Worm (Caenorhabditis elegans): ENCODE results near the gene ints-5.

The ints-5 gene

DNA sequence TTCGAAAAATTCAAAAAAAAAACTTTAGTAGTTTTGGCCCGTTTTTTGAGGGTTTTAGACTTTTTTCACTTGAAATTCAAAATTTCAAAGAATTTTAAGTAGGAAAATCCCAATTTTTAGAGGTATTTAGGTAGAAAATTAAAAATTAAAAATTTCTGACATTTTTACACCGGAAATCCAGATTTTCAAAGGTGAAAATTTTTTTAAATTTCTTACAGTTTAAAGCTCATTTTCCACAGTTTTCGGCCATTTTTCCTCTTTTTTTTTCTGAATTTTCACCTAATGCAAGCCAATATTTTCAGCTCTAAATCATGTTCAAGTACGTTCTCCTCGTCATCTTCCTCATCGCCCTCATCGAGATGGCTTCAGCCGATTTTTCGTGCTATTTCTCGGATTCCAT, 48.6 kb downstream of the ints-5 start, which contains the start of gene txt-14:
txt-14 (plus strand) TSS at position 301 of the 400 bp plus-strand sequence.
- TF ChIP-seq snu-23 (GFP tag; optimal IDR thresholded peaks at IDR 0.05) (no peak), F16B12.6 (tag; optimal IDR thresholded peaks at IDR 0.05) (no peak), nhr-85 (tag) (no peak), efl-1 (optimal IDR thresholded peaks at IDR 0.05) (no peak), efl-1 (GFP tag; optimal IDR thresholded peaks at IDR 0.05 in 1 of 2) (no peak), aha-1 (tag; optimal IDR thresholded peaks at IDR 0.05) (no peak), efl-3 (GFP tag; optimal IDR thresholded peaks at IDR 0.05) (no peak), mef-2 (tag; optimal IDR thresholded peaks at IDR 0.05) (no peak), nhr-76 (tag; optimal IDR thresholded peaks at IDR 0.05) (no peak), C34B4.2 (tag; optimal IDR thresholded peaks at IDR 0.05) (no peak), nhr-71 (tag; optimal IDR thresholded peaks at IDR 0.05) (no peak), ceh-90 (tag; optimal IDR thresholded peaks at IDR 0.05) (no peak), jun-1 (tag; optimal IDR thresholded peaks at IDR 0.05) (no peak), pax-3 (tag; optimal IDR thresholded peaks at IDR 0.05) (no peak), isw-1 (GFP tag; IDR thresholded peaks at IDR 0.05) (no peak), nhr-20 (tag; optimal IDR thresholded peaks at IDR 0.05) (no peak), nhr-47 (tag; optimal IDR thresholded peaks at IDR 0.05) (no peak)

DNA sequence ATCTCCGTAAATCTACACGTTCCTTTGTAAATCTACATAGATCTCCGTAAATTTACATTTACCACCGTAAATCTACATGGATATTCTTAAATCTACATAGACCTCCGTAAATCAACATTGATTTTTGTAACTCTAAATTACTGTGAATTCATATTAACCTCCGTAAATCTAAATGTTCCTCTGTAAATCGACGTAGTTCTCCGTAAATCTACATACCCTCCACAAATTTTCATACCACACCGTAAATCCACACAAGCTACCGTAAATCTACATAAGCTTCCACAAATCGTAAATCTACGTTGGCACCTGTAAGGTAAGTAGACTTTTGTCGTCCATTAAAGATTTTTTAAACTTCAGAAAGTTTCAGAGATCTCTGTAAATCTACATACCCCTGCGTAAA, 51.3 kb downstream of the ints-5 start:
- TF ChIP-seq lin-15B (tag; optimal IDR thresholded peaks at IDR 0.05) (no peak), nhr-84 (tag; optimal IDR thresholded peaks at IDR 0.05) (no peak), zag-1 (tag; optimal IDR thresholded peaks at IDR 0.05) (no peak), tbx-2 (tag; optimal IDR thresholded peaks at IDR 0.05) (no peak), lin-39 (tag; optimal IDR thresholded peaks at IDR 0.05) (no peak), xbp-1 (tag; optimal IDR thresholded peaks at IDR 0.05) (no peak), aly-2 (tag; optimal IDR thresholded peaks at IDR 0.05) (no peak), isw-1 (GFP tag; IDR thresholded peaks at IDR 0.05) (no peak), fkh-10 (GFP tag; optimal IDR thresholded peaks at IDR 0.05) (no peak), hlh-17 (GFP tag; optimal IDR thresholded peaks at IDR 0.05; ENCODE audit: borderline replicate concordance) (no peak)

DNA sequence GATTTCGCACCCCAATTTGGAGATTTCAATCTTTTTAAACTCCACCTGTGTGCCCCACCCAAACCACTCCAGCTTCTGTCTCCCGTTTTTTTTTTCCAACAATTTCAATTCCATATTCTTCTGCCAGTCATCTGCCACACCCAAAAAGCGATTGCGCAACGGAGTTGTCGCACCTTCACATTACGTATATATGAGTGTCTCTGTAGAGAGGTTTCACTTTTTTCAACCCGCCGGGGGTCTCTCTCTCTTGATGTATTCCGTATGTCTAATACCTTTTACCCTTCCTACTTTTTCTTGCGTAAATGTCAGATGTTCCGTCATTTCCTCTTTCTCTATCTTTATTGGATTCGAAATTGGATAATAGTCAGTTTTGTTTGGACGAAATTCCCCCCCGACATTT, 53.2 kb downstream of the ints-5 start:
- peak; percentile 65 for TF ChIP-seq nhr-85 (tag)
- TF ChIP-seq blmp-1 (tag; optimal IDR thresholded peaks at IDR 0.05), result peak; percentile 83
- no peak for TF ChIP-seq C04F5.9 (tag; optimal IDR thresholded peaks at IDR 0.05)

DNA sequence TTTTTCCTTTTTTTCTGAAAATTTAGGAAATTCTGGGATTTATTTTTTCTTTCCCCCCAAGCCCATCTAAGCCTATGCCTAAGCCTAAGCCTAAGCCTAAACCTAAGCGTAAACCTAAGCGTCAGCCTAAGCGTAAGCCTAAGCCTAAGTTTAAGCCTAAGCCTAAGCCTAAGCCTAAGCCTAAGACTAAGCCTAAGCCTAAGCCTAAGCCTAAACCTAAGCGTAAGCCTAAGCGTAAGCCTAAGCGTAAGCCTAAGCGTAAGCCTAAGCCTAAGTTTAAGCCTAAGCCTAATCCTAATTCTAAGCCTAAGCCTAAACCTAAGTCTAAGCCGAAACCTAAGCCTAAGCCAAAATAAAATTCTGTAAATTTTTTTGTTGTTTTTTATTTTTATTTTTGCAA, 54.2 kb downstream of the ints-5 start:
- no peak for TF ChIP-seq xbp-1 (tag; optimal IDR thresholded peaks at IDR 0.05)
- TF ChIP-seq lin-15B (tag; optimal IDR thresholded peaks at IDR 0.05), result no peak
- TF ChIP-seq snu-23 (GFP tag; optimal IDR thresholded peaks at IDR 0.05), result no peak
- TF ChIP-seq ceh-90 (tag; optimal IDR thresholded peaks at IDR 0.05), result no peak
- TF ChIP-seq lin-35 (GFP tag; optimal IDR thresholded peaks at IDR 0.05), result no peak
- TF ChIP-seq aha-1 (tag; optimal IDR thresholded peaks at IDR 0.05), result no peak
- TF ChIP-seq sup-37 (GFP tag; optimal IDR thresholded peaks at IDR 0.05), result no peak
- no peak for TF ChIP-seq tlp-1 (tag; optimal IDR thresholded peaks at IDR 0.05)
- TF ChIP-seq lin-13 (GFP tag; optimal IDR thresholded peaks at IDR 0.05), result no peak
- TF ChIP-seq Y116A8C.19 (tag; optimal IDR thresholded peaks at IDR 0.05; ENCODE audit: borderline replicate concordance), result no peak
- TF ChIP-seq nhr-47 (tag; optimal IDR thresholded peaks at IDR 0.05), result no peak
- no peak for TF ChIP-seq F16B12.6 (tag; optimal IDR thresholded peaks at IDR 0.05)
- TF ChIP-seq efl-1 (optimal IDR thresholded peaks at IDR 0.05), result no peak
- TF ChIP-seq efl-1 (GFP tag; optimal IDR thresholded peaks at IDR 0.05 in 1 of 2), result no peak
- no peak for TF ChIP-seq ets-5 (GFP tag; IDR thresholded peaks at IDR 0.05)
- no peak for TF ChIP-seq irx-1 (tag; optimal IDR thresholded peaks at IDR 0.05)
- TF ChIP-seq fkh-8 (tag; optimal IDR thresholded peaks at IDR 0.05), result no peak
- TF ChIP-seq hlh-17 (GFP tag; optimal IDR thresholded peaks at IDR 0.05; ENCODE audit: borderline replicate concordance), result no peak
- TF ChIP-seq nhr-19 (GFP tag; conservative IDR thresholded peaks at IDR 0.05), result no peak

DNA sequence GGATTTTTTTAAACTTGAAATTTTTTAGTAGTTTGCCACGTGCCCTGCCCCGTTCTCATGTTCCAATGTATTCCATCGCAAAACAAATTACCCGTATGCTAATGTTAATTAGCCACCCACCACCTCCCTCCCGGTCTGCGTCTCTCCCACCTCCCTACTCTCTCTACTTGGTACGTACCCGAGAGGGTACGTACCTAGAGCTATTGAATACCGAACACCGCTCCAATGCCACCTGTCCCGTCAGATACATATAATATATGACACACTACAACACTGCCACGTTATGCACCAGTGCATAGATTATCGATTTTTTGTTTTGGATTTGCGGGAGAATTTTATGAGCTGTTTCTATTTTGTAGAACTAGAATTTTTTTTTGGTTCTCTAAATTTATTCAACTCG, 55.8 kb downstream of the ints-5 start:
- TF ChIP-seq unc-30 (tag; optimal IDR thresholded peaks at IDR 0.05), result no peak
- no peak for TF ChIP-seq nhr-85 (tag)
- no peak for TF ChIP-seq zag-1 (tag; optimal IDR thresholded peaks at IDR 0.05)
- no peak for TF ChIP-seq nhr-71 (tag; optimal IDR thresholded peaks at IDR 0.05)
- TF ChIP-seq ceh-88 (GFP tag; IDR thresholded peaks at IDR 0.05), result no peak
- TF ChIP-seq pqm-1 (tag; optimal IDR thresholded peaks at IDR 0.05), result no peak
- no peak for TF ChIP-seq nhr-77 (tag; optimal IDR thresholded peaks at IDR 0.05)
- no peak for TF ChIP-seq lin-39 (tag; optimal IDR thresholded peaks at IDR 0.05)
- TF ChIP-seq ceh-82 (tag; optimal IDR thresholded peaks at IDR 0.05), result no peak
- TF ChIP-seq nhr-20 (tag; optimal IDR thresholded peaks at IDR 0.05), result no peak
- no peak for TF ChIP-seq grh-1 (GFP tag; IDR thresholded peaks at IDR 0.05)
- TF ChIP-seq C04F5.9 (tag; optimal IDR thresholded peaks at IDR 0.05), result no peak
- TF ChIP-seq elt-3 (tag; optimal IDR thresholded peaks at IDR 0.05), result no peak
- TF ChIP-seq egl-27 (tag; optimal IDR thresholded peaks at IDR 0.05), result no peak
- TF ChIP-seq ztf-4 (tag; optimal IDR thresholded peaks at IDR 0.05), result no peak
- no peak for TF ChIP-seq nhr-47 (tag; optimal IDR thresholded peaks at IDR 0.05)
